Worm (Caenorhabditis elegans): ENCODE data around the gene dmsr-7.

ce11 chrV:5445839-5446238 lies 40.7 kb downstream of the dmsr-7 start, which contains the start of gene F08F3.1:
- TF ChIP-seq hnd-1 (tag; optimal IDR thresholded peaks at IDR 0.05): no peak
- TF ChIP-seq hmbx-1 (tag; optimal IDR thresholded peaks at IDR 0.05): no peak
- no peak for TF ChIP-seq sea-1 (GFP tag; conservative IDR thresholded peaks at IDR 0.05)
- TF ChIP-seq flt-1 (GFP tag; IDR thresholded peaks at IDR 0.05): no peak
- TF ChIP-seq ama-1 (optimal IDR thresholded peaks at IDR 0.05): no peak
- TF ChIP-seq pes-1 (GFP tag; IDR thresholded peaks at IDR 0.05): no peak
- TF ChIP-seq tbx-11 (GFP tag; IDR thresholded peaks at IDR 0.05): no peak
- TF ChIP-seq scrt-1 (GFP tag; IDR thresholded peaks at IDR 0.05): no peak
- no peak for TF ChIP-seq aly-1 (tag; optimal IDR thresholded peaks at IDR 0.05)
- no peak for TF ChIP-seq hmg-4 (GFP tag; optimal IDR thresholded peaks at IDR 0.05)

Measured in whole organism, early embryonic.